Fruit fly (Drosophila melanogaster) whole organism, embryonic: ENCODE data around the gene snk.
A peak's percentile ranks its signal among the peaks of the same experiment; 100 is the strongest.

ENCODE experiments used
- BEAF-32 ChIP-seq: fragments of 200-800 bp; sonication (Bioruptor generic); optimal IDR thresholded peaks from 3 replicates; lab custom pipeline; 2017; ENCODE audit warnings: missing biosample characterization, missing genetic modification characterization, mild to moderate bottlenecking, moderate library complexity, missing genetic modification reagents
- CG12219 ChIP-seq: fragments of 200-800 bp; sonication (Bioruptor generic); optimal IDR thresholded peaks from 3 replicates; lab custom pipeline; 2018; ENCODE audit warnings: missing biosample characterization, mild to moderate bottlenecking, missing genetic modification characterization
- CG12391 ChIP-seq: fragments of 200-800 bp; sonication (Bioruptor generic); optimal IDR thresholded peaks from 3 replicates; lab custom pipeline; 2018; ENCODE audit warnings: missing biosample characterization, mild to moderate bottlenecking, missing genetic modification characterization, moderate library complexity
- CG13424 ChIP-seq: fragments of 200-800 bp; sonication (Bioruptor generic); optimal IDR thresholded peaks from 2 replicates; lab custom pipeline; 2019; ENCODE audit warnings: missing biosample characterization, mild to moderate bottlenecking, missing genetic modification characterization, moderate library complexity
- CG15073 ChIP-seq: fragments of 200-800 bp; sonication (Bioruptor generic); optimal IDR thresholded peaks from 2 replicates; lab custom pipeline; 2016; ENCODE audit warnings: missing biosample characterization, missing genetic modification characterization
- CG1529 ChIP-seq: fragments of 200-800 bp; sonication (Bioruptor generic); optimal IDR thresholded peaks from 3 replicates; lab custom pipeline; 2018; ENCODE audit warnings: missing biosample characterization, missing genetic modification characterization
- CG15601 ChIP-seq: fragments of 200-800 bp; sonication (Bioruptor generic); optimal IDR thresholded peaks from 3 replicates; lab custom pipeline; 2019; ENCODE audit warnings: missing biosample characterization, mild to moderate bottlenecking, missing genetic modification characterization, moderate library complexity
- CG1647 ChIP-seq: fragments of 200-800 bp; sonication (Bioruptor generic); optimal IDR thresholded peaks from 3 replicates; lab custom pipeline; 2016; ENCODE audit warnings: missing biosample characterization, missing genetic modification characterization
- CG16815 ChIP-seq: fragments of 200-800 bp; sonication (Bioruptor generic); optimal IDR thresholded peaks from 3 replicates; lab custom pipeline; 2017; ENCODE audit warnings: missing biosample characterization, mild to moderate bottlenecking, missing genetic modification characterization
- CG17385 ChIP-seq: fragments of 200-800 bp; sonication (Bioruptor generic); optimal IDR thresholded peaks from 3 replicates; lab custom pipeline; 2018; ENCODE audit warnings: missing biosample characterization, mild to moderate bottlenecking, missing genetic modification characterization
- CG17802 ChIP-seq: fragments of 200-800 bp; sonication (Bioruptor generic); optimal IDR thresholded peaks from 2 replicates; lab custom pipeline; 2018; ENCODE audit warnings: missing biosample characterization, mild to moderate bottlenecking, missing genetic modification characterization, moderate library complexity
- CG31365 ChIP-seq: fragments of 200-800 bp; sonication (Bioruptor generic); optimal IDR thresholded peaks from 2 replicates; lab custom pipeline; 2018; ENCODE audit warnings: missing biosample characterization, mild to moderate bottlenecking, missing genetic modification characterization
- CG31388 ChIP-seq: fragments of 200-800 bp; sonication (Bioruptor generic); optimal IDR thresholded peaks from 2 replicates; lab custom pipeline; 2016; ENCODE audit warnings: missing biosample characterization, missing genetic modification characterization
- CG31441 ChIP-seq: fragments of 200-800 bp; sonication (Bioruptor generic); IDR thresholded peaks from 2 replicates; pipeline ENCODE4 v1.3.6; 2022; ENCODE audit warnings: missing biosample characterization, missing genetic modification characterization
- CG34376 ChIP-seq: fragments of 200-800 bp; sonication (Bioruptor generic); optimal IDR thresholded peaks from 2 replicates; lab custom pipeline; 2018; ENCODE audit warnings: missing biosample characterization, mild to moderate bottlenecking, missing genetic modification characterization
- CG4360 ChIP-seq: fragments of 200-800 bp; sonication (Bioruptor generic); IDR thresholded peaks from 2 replicates; pipeline ENCODE4 v1.3.6; 2022; ENCODE audit warnings: missing biosample characterization, missing genetic modification characterization
- CG4617 ChIP-seq: fragments of 200-800 bp; sonication (Bioruptor generic); optimal IDR thresholded peaks from 3 replicates; lab custom pipeline; 2016; ENCODE audit warnings: missing biosample characterization, missing genetic modification characterization, borderline replicate concordance
- CG4854 ChIP-seq: fragments of 200-800 bp; sonication (Bioruptor generic); optimal IDR thresholded peaks from 2 replicates; lab custom pipeline; 2016; ENCODE audit warnings: missing biosample characterization, missing genetic modification characterization, inconsistent platforms
- CG5953 ChIP-seq: fragments of 200-800 bp; sonication (Bioruptor generic); IDR thresholded peaks from 2 replicates; pipeline ENCODE4 v1.3.6; 2022; ENCODE audit warnings: missing biosample characterization, missing genetic modification characterization
- CG6813 ChIP-seq: fragments of 200-800 bp; sonication (Bioruptor generic); optimal IDR thresholded peaks from 2 replicates; lab custom pipeline; 2017; ENCODE audit warnings: missing biosample characterization, missing genetic modification characterization, mild to moderate bottlenecking, moderate library complexity, missing genetic modification reagents
- Chrac-16 ChIP-seq: fragments of 200-800 bp; sonication (Bioruptor generic); optimal IDR thresholded peaks from 3 replicates; lab custom pipeline; 2016; ENCODE audit warnings: missing biosample characterization, missing genetic modification characterization
- D ChIP-seq, 2 experiments: fragments of 200-800 bp in 1 of 2; fragments of >200 bp in 1 of 2; sonication (Bioruptor generic) in 1 of 2; optimal IDR thresholded peaks; 2 replicates in 1 of 2; 3 replicates in 1 of 2; lab custom pipeline; 2017; ENCODE audit warnings: mild to moderate bottlenecking in 1 of 2, missing biosample characterization in 1 of 2, missing genetic modification characterization in 1 of 2, missing genetic modification reagents in 1 of 2
- D19A ChIP-seq: fragments of 200-800 bp; optimal IDR thresholded peaks from 3 replicates; lab custom pipeline; 2019; ENCODE audit warnings: missing biosample characterization, mild to moderate bottlenecking, missing genetic modification characterization, moderate library complexity
- Dip2 ChIP-seq: fragments of 200-800 bp; sonication (Bioruptor generic); IDR thresholded peaks from 2 replicates; pipeline ENCODE4 v1.3.6; 2022; ENCODE audit warnings: missing biosample characterization, missing genetic modification characterization
- Dll ChIP-seq: fragments of 200-800 bp; sonication (Bioruptor generic); IDR thresholded peaks from 4 replicates; pipeline ENCODE4 v1.3.6; 2022; ENCODE audit warnings: missing biosample characterization, missing genetic modification characterization; ENCODE audit not compliant: partially characterized antibody
- Dp ChIP-seq: fragments of 200-800 bp; sonication (Bioruptor generic); optimal IDR thresholded peaks from 2 replicates; lab custom pipeline; 2018; ENCODE audit warnings: missing biosample characterization, mild to moderate bottlenecking, missing genetic modification characterization, moderate library complexity
- Ets65A ChIP-seq: fragments of 200-800 bp; sonication (Bioruptor generic); peaks from one replicate; lab custom pipeline; 2016; ENCODE audit warnings: missing biosample characterization, missing genetic modification characterization
- Ets97D ChIP-seq: fragments of 200-800 bp; sonication (Bioruptor generic); optimal IDR thresholded peaks from 3 replicates; lab custom pipeline; 2016; ENCODE audit warnings: missing biosample characterization, missing genetic modification characterization
- HLH3B ChIP-seq: fragments of 200-800 bp; sonication (Bioruptor generic); IDR thresholded peaks from 2 replicates; pipeline ENCODE4 v1.3.6; 2022; ENCODE audit warnings: missing biosample characterization, missing genetic modification characterization
- Hey ChIP-seq: fragments of 200-800 bp; sonication (Bioruptor generic); optimal IDR thresholded peaks from 3 replicates; lab custom pipeline; 2018; ENCODE audit warnings: missing biosample characterization, mild to moderate bottlenecking, missing genetic modification characterization
- HmgD ChIP-seq: fragments of 200-800 bp; sonication (Bioruptor generic); optimal IDR thresholded peaks from 3 replicates; lab custom pipeline; 2016; ENCODE audit warnings: missing biosample characterization, missing genetic modification characterization
- HmgZ ChIP-seq: fragments of 200-800 bp; sonication (Bioruptor generic); optimal IDR thresholded peaks from 2 replicates; lab custom pipeline; 2018; ENCODE audit warnings: missing biosample characterization, mild to moderate bottlenecking, missing genetic modification characterization
- Jarid2 ChIP-seq: fragments of 200-800 bp; sonication (Bioruptor generic); optimal IDR thresholded peaks from 3 replicates; lab custom pipeline; 2017; ENCODE audit warnings: mild to moderate bottlenecking, missing biosample characterization, missing genetic modification reagents, missing genetic modification characterization
- Lpt ChIP-seq: fragments of >200 bp; optimal IDR thresholded peaks from 2 replicates; lab custom pipeline; 2018; ENCODE audit warnings: missing biosample characterization, missing genetic modification characterization
- Pdp1 ChIP-seq, 2 experiments: fragments of 200-800 bp; sonication (Bioruptor generic); optimal IDR thresholded peaks; 3 replicates each; lab custom pipeline; 2016; ENCODE audit warnings: missing biosample characterization in 2 of 2, missing genetic modification characterization in 2 of 2, mild to moderate bottlenecking in 1 of 2, moderate library complexity in 1 of 2
- Rx ChIP-seq: fragments of 200-800 bp; sonication (Bioruptor generic); IDR thresholded peaks from 2 replicates; pipeline ENCODE4 v1.3.6; 2022; ENCODE audit warnings: missing biosample characterization, missing genetic modification characterization
- Scr ChIP-seq: fragments of 200-800 bp; sonication (Bioruptor generic); IDR thresholded peaks from 2 replicates; pipeline ENCODE4 v1.3.6; 2022; ENCODE audit warnings: missing biosample characterization, missing genetic modification characterization; ENCODE audit not compliant: partially characterized antibody
- Sox102F ChIP-seq: fragments of 200-800 bp; sonication (Bioruptor generic); optimal IDR thresholded peaks from 2 replicates; lab custom pipeline; 2018; ENCODE audit warnings: missing biosample characterization, mild to moderate bottlenecking, missing genetic modification characterization, moderate library complexity
- Sry-δ ChIP-seq: fragments of 200-800 bp; sonication (Bioruptor generic); optimal IDR thresholded peaks from 2 replicates; lab custom pipeline; 2016; ENCODE audit warnings: missing biosample characterization, missing genetic modification characterization
- br ChIP-seq: fragments of >200 bp; optimal IDR thresholded peaks from 2 replicates; lab custom pipeline; 2017
- crc ChIP-seq: fragments of 200-800 bp; sonication (Bioruptor generic); optimal IDR thresholded peaks from 2 replicates; lab custom pipeline; 2016; ENCODE audit warnings: missing biosample characterization, missing genetic modification characterization
- dan ChIP-seq: fragments of 200-800 bp; sonication (Bioruptor generic); IDR thresholded peaks from 2 replicates; pipeline ENCODE4 v1.3.6; 2022; ENCODE audit warnings: missing biosample characterization, missing genetic modification characterization
- gt ChIP-seq: fragments of 200-800 bp; sonication (Bioruptor generic); IDR thresholded peaks from 2 replicates; pipeline ENCODE4 v1.3.6; 2022; ENCODE audit warnings: missing biosample characterization, missing genetic modification characterization
- hbn ChIP-seq: fragments of 200-800 bp; sonication (Bioruptor generic); IDR thresholded peaks from 2 replicates; pipeline ENCODE4 v1.3.6; 2022; ENCODE audit warnings: missing biosample characterization, missing genetic modification characterization; ENCODE audit not compliant: partially characterized antibody
- inv ChIP-seq: fragments of 200-800 bp; sonication (Bioruptor generic); IDR thresholded peaks from 2 replicates; pipeline ENCODE4 v1.3.6; 2022; ENCODE audit warnings: missing biosample characterization, missing genetic modification characterization; ENCODE audit not compliant: partially characterized antibody
- jumu ChIP-seq: fragments of 200-800 bp; sonication (Bioruptor generic); optimal IDR thresholded peaks from 3 replicates; lab custom pipeline; 2016; ENCODE audit warnings: missing biosample characterization, missing genetic modification characterization
- lmd ChIP-seq: fragments of 200-800 bp; sonication (Bioruptor generic); IDR thresholded peaks from 2 replicates; pipeline ENCODE4 v1.3.6; 2022; ENCODE audit warnings: missing biosample characterization, missing genetic modification characterization
- sr ChIP-seq: fragments of 200-800 bp; sonication (Bioruptor generic); IDR thresholded peaks from 3 replicates; pipeline ENCODE4 v1.3.6; 2022; ENCODE audit warnings: missing biosample characterization, missing genetic modification characterization
- ssp ChIP-seq: fragments of 200-800 bp; sonication (Bioruptor generic); IDR thresholded peaks from 2 replicates; pipeline ENCODE4 v1.3.6; 2022; ENCODE audit warnings: missing biosample characterization, missing genetic modification characterization
- trem ChIP-seq: fragments of 200-800 bp; optimal IDR thresholded peaks from 3 replicates; lab custom pipeline; 2019; ENCODE audit warnings: missing biosample characterization, mild to moderate bottlenecking, missing genetic modification characterization, moderate library complexity
- yki ChIP-seq: fragments of >200 bp; optimal IDR thresholded peaks from 3 replicates; lab custom pipeline; 2018

Gene snk

dm6 chr3R:13068022-13068421 lies 25.5 kb upstream of the snk start (continued):
- TF ChIP-seq D19A: peak; percentile 82
- peak; percentile 92 for TF ChIP-seq CG31441 (GFP tag; lab: Robert Waterston, UW)
- TF ChIP-seq yki (lab: Kevin White, UChicago): no peak
- peak; percentile 44 for TF ChIP-seq CG31388 (GFP tag; lab: Kevin White, UChicago)
- TF ChIP-seq Dll (GFP tag; lab: Robert Waterston, UW): no peak
- TF ChIP-seq ssp (GFP tag; lab: Robert Waterston, UW): peak; percentile 35; the same call in 1 of the 2 replicates
- peak; percentile 71 for TF ChIP-seq CG5953 (GFP tag; lab: Robert Waterston, UW)
- TF ChIP-seq HLH3B: peak; percentile 83
- no peak for TF ChIP-seq Dip2 (GFP tag; lab: Robert Waterston, UW)
- TF ChIP-seq Lpt (GFP tag; lab: Kevin White, UChicago): no peak
- TF ChIP-seq Ets97D: peak; percentile 27
- peak; percentile 56 for TF ChIP-seq CG1647
- peak; percentile 87 for TF ChIP-seq CG17802 (tag; lab: Kevin White, UChicago)
- peak; percentile 78 for TF ChIP-seq CG13424
- TF ChIP-seq Ets65A: no peak
- peak; percentile 47 for TF ChIP-seq CG15073 (GFP tag; lab: Kevin White, UChicago)
- TF ChIP-seq HmgZ (tag; lab: Kevin White, UChicago): peak; percentile 75
- peak; percentile 56 for TF ChIP-seq Chrac-16 (GFP tag; lab: Kevin White, UChicago)
- peak; percentile 82 for TF ChIP-seq Jarid2 (GFP tag; lab: Kevin White, UChicago)
- peak; percentile 92 for TF ChIP-seq CG15601 (tag; lab: Kevin White, UChicago)
- TF ChIP-seq gt (GFP tag; lab: Robert Waterston, UW): no peak
- peak; percentile 87 for TF ChIP-seq trem
- TF ChIP-seq Dp (GFP tag; lab: Kevin White, UChicago): no peak
- no peak for TF ChIP-seq D (optimal IDR thresholded peaks at IDR 0.05; lab: Kevin White, UChicago)
- TF ChIP-seq D (GFP tag; optimal IDR thresholded peaks at IDR 0.05; lab: Kevin White, UChicago): peak; percentile 91
- peak; percentile 80 for TF ChIP-seq CG4854 (GFP tag; lab: Kevin White, UChicago)
- TF ChIP-seq lmd (GFP tag; lab: Robert Waterston, UW): peak; percentile 44
- peak; percentile 67 for TF ChIP-seq CG17385 (GFP tag; lab: Kevin White, UChicago)
- peak; percentile 58 for TF ChIP-seq Hey (tag; lab: Kevin White, UChicago)
- peak; percentile 46 for TF ChIP-seq Sry-δ (GFP tag; lab: Kevin White, UChicago)
- no peak for TF ChIP-seq Scr
- TF ChIP-seq CG16815 (GFP tag; lab: Kevin White, UChicago): peak; percentile 22
- no peak for TF ChIP-seq CG34376
- no peak for TF ChIP-seq inv
- TF ChIP-seq Pdp1 (GFP tag; optimal IDR thresholded peaks at IDR 0.05; lab: Kevin White, UChicago): peak; percentile 52 to 71
- TF ChIP-seq CG6813: peak; percentile 95
- TF ChIP-seq crc (GFP tag; lab: Kevin White, UChicago): peak; percentile 62
- TF ChIP-seq CG4617 (GFP tag; lab: Kevin White, UChicago): peak; percentile 14
- TF ChIP-seq Rx: 0 out of 2 replicates have a peak, but pooled peaks have one; percentile 16
- no peak for TF ChIP-seq dan
- TF ChIP-seq br (lab: Kevin White, UChicago): no peak
- no peak for TF ChIP-seq HmgD (GFP tag; lab: Kevin White, UChicago)
- peak; percentile 21 for TF ChIP-seq jumu (GFP tag; lab: Kevin White, UChicago)
- no peak for TF ChIP-seq hbn
- TF ChIP-seq CG12391 (tag; lab: Kevin White, UChicago): peak; percentile 85
- TF ChIP-seq CG1529 (GFP tag; lab: Kevin White, UChicago): peak; percentile 90
- TF ChIP-seq CG31365 (tag; lab: Kevin White, UChicago): peak; percentile 84
- peak; percentile 77 for TF ChIP-seq sr (GFP tag; lab: Robert Waterston, UW)
- TF ChIP-seq BEAF-32 (GFP tag; lab: Kevin White, UChicago): no peak
- peak; percentile 49; the same call in 1 of the 2 replicates for TF ChIP-seq CG4360 (GFP tag; lab: Robert Waterston, UW)
- TF ChIP-seq Sox102F (GFP tag; lab: Kevin White, UChicago): peak; percentile 96
- peak; percentile 82 for TF ChIP-seq CG12219 (GFP tag; lab: Kevin White, UChicago)
